Worm (Caenorhabditis elegans) whole organism, midembryonic: ENCODE data around the gene ndc-80.

Source experiments
- T22C8.4 ChIP-seq: fragments of 200-800 bp; sonication (Bioruptor generic); IDR thresholded peaks from 2 replicates; pipeline ENCODE4 v1.3.6; 2022; ENCODE audit warnings: missing genetic modification characterization, missing compliant biosample characterization
- cog-1 ChIP-seq: sonication (generic microtip); optimal IDR thresholded peaks from 2 replicates; lab custom pipeline; 2016; ENCODE audit warnings: missing genetic modification characterization, missing compliant biosample characterization
- flt-1 ChIP-seq: fragments of 200-800 bp; sonication (Bioruptor generic); IDR thresholded peaks from 2 replicates; pipeline ENCODE4 v1.3.6; 2022; ENCODE audit warnings: missing genetic modification characterization, missing compliant biosample characterization
- klf-2 ChIP-seq: fragments of 200-800 bp; sonication (Bioruptor generic); conservative IDR thresholded peaks from 2 replicates; pipeline ENCODE4 v1.3.6; 2022; ENCODE audit warnings: missing genetic modification reagents, missing genetic modification characterization, missing compliant biosample characterization
- med-1 ChIP-seq: sonication (generic microtip); optimal IDR thresholded peaks from 2 replicates; lab custom pipeline; 2017; ENCODE audit warnings: missing genetic modification characterization, mild to moderate bottlenecking, missing compliant biosample characterization, antibody characterized with exemption, missing genetic modification reagents; ENCODE audit not compliant: insufficient read depth
- tab-1 ChIP-seq: fragments of 200-800 bp; sonication (Bioruptor generic); IDR thresholded peaks from 2 replicates; pipeline ENCODE4 v1.3.6; 2022; ENCODE audit warnings: missing genetic modification characterization, missing compliant biosample characterization
- ztf-23 ChIP-seq: fragments of 200-800 bp; sonication (Bioruptor generic); IDR thresholded peaks from 2 replicates; pipeline ENCODE4 v1.3.6; 2022; ENCODE audit warnings: missing genetic modification reagents, missing genetic modification characterization, missing compliant biosample characterization
- ztf-29 ChIP-seq: fragments of 200-800 bp; sonication (Bioruptor generic); IDR thresholded peaks from 2 replicates; pipeline ENCODE4 v1.3.6; 2022; ENCODE audit warnings: missing genetic modification reagents, missing genetic modification characterization, missing compliant biosample characterization

DNA sequence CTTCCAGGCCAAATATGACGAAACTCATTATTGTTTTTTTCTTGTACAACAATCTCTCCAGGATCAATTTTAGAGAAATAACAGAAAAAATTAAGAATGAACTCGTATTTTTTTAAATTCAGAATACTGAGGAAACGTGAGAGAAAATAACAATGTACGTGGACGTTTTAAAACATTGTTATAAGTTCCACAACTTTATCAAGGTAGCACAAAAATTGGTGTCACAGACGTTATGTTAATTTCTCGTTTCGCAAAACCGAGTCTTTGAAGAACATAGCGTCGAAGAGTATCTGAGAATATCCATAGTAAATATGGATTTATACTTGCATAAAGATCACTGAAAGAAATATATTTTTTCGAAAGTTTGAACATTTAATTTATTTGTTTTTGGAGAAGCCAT, 34.8 kb upstream of the ndc-80 start, which contains the start of gene T04B2.8:
- TF ChIP-seq ztf-23 (no peak), flt-1 (no peak), T22C8.4 (GFP tag; lab: Robert Waterston, UW) (no peak), klf-2 (GFP tag; lab: Robert Waterston, UW) (no peak), med-1 (GFP tag; lab: Kevin White, UChicago) (no peak), tab-1 (no peak), ztf-29 (GFP tag; lab: Robert Waterston, UW) (no peak), cog-1 (tag; lab: Kevin White, UChicago) (no peak)
